Worm (Caenorhabditis elegans) whole organism, L3 larva: ENCODE measurements around the gene maoc-1.

Experiments used
- R02D3.7 ChIP-seq: fragments of 150-350 bp; optimal IDR thresholded peaks from 2 replicates; lab custom pipeline; 2014; ENCODE audit warnings: missing biosample characterization, missing genetic modification characterization
- ZK546.5 ChIP-seq: sonication (generic microtip); optimal IDR thresholded peaks from 2 replicates; lab custom pipeline; 2017; ENCODE audit warnings: missing biosample characterization, missing genetic modification characterization
- aly-2 ChIP-seq: fragments of 150-350 bp; optimal IDR thresholded peaks from 2 replicates; lab custom pipeline; 2014; ENCODE audit warnings: missing biosample characterization, missing genetic modification characterization
- ama-1 ChIP-seq: fragments of 150-350 bp; optimal IDR thresholded peaks from 2 replicates; lab custom pipeline; 2018
- ceh-16 ChIP-seq: sonication (generic microtip); optimal IDR thresholded peaks from 2 replicates; lab custom pipeline; 2017; ENCODE audit warnings: missing biosample characterization, missing genetic modification characterization
- ceh-28 ChIP-seq: fragments of 150-350 bp; optimal IDR thresholded peaks from 2 replicates; lab custom pipeline; 2014; ENCODE audit warnings: missing biosample characterization, missing genetic modification reagents, missing genetic modification characterization
- ceh-82 ChIP-seq: fragments of 150-350 bp; optimal IDR thresholded peaks from 2 replicates; lab custom pipeline; 2014; ENCODE audit warnings: missing biosample characterization, missing genetic modification characterization
- ceh-9 ChIP-seq: sonication (generic microtip); optimal IDR thresholded peaks from 2 replicates; lab custom pipeline; 2018; ENCODE audit warnings: missing biosample characterization, missing genetic modification characterization
- daf-12 ChIP-seq: fragments of 150-350 bp; optimal IDR thresholded peaks from 2 replicates; lab custom pipeline; 2014; ENCODE audit warnings: missing biosample characterization, missing genetic modification reagents, missing genetic modification characterization
- egl-5 ChIP-seq: fragments of 150-350 bp; optimal IDR thresholded peaks from 2 replicates; lab custom pipeline; 2017; ENCODE audit warnings: missing biosample characterization, missing genetic modification reagents, missing genetic modification characterization, inconsistent platforms
- elt-1 ChIP-seq: fragments of 150-350 bp; optimal IDR thresholded peaks from 2 replicates; lab custom pipeline; 2014; ENCODE audit warnings: missing biosample characterization, missing genetic modification characterization
- elt-2 ChIP-seq: sonication (generic microtip); optimal IDR thresholded peaks from 2 replicates; lab custom pipeline; 2016; ENCODE audit warnings: missing genetic modification reagents, mild to moderate bottlenecking, missing genetic modification characterization, missing compliant biosample characterization
- eor-1 ChIP-seq, 2 experiments: fragments of 150-350 bp; optimal IDR thresholded peaks; 2 replicates each; lab custom pipeline; 2014 to 2018; ENCODE audit warnings: missing biosample characterization in 2 of 2, missing genetic modification characterization in 2 of 2
- fkh-10 ChIP-seq: sonication (generic microtip); optimal IDR thresholded peaks from 2 replicates; lab custom pipeline; 2017; ENCODE audit warnings: missing biosample characterization, missing genetic modification reagents, missing genetic modification characterization
- fos-1 ChIP-seq: fragments of 150-350 bp; optimal IDR thresholded peaks from 2 replicates; lab custom pipeline; 2014; ENCODE audit warnings: missing biosample characterization, missing genetic modification characterization
- jun-1 ChIP-seq: fragments of 150-350 bp; optimal IDR thresholded peaks from 2 replicates; lab custom pipeline; 2014; ENCODE audit warnings: missing biosample characterization, missing genetic modification reagents, missing genetic modification characterization
- lin-15B ChIP-seq: fragments of 150-350 bp; optimal IDR thresholded peaks from 2 replicates; lab custom pipeline; 2014; ENCODE audit warnings: missing biosample characterization, missing genetic modification characterization
- lin-39 ChIP-seq: fragments of 150-350 bp; optimal IDR thresholded peaks from 2 replicates; lab custom pipeline; 2018; ENCODE audit warnings: missing biosample characterization, missing genetic modification reagents, missing genetic modification characterization
- mdl-1 ChIP-seq: fragments of 150-350 bp; optimal IDR thresholded peaks from 2 replicates; lab custom pipeline; 2014; ENCODE audit warnings: missing biosample characterization, missing genetic modification characterization
- mml-1 ChIP-seq: fragments of 150-350 bp; sonication (generic microtip); optimal IDR thresholded peaks from 3 replicates; lab custom pipeline; 2014; ENCODE audit warnings: missing biosample characterization, missing genetic modification characterization
- nfya-1 ChIP-seq: sonication (generic microtip); optimal IDR thresholded peaks from 2 replicates; lab custom pipeline; 2017; ENCODE audit warnings: missing genetic modification characterization, mild to moderate bottlenecking, missing compliant biosample characterization, antibody characterized with exemption, moderate library complexity; ENCODE audit not compliant: insufficient read depth
- nhr-11 ChIP-seq: fragments of 150-350 bp; optimal IDR thresholded peaks from 2 replicates; lab custom pipeline; 2014; ENCODE audit warnings: missing biosample characterization, missing genetic modification characterization
- nhr-12 ChIP-seq: fragments of 150-350 bp; optimal IDR thresholded peaks from 2 replicates; lab custom pipeline; 2014; ENCODE audit warnings: missing biosample characterization, missing genetic modification characterization
- nhr-23 ChIP-seq: fragments of 150-350 bp; optimal IDR thresholded peaks from 2 replicates; lab custom pipeline; 2014; ENCODE audit warnings: missing biosample characterization, missing genetic modification reagents, missing genetic modification characterization
- nhr-237 ChIP-seq: fragments of 150-350 bp; optimal IDR thresholded peaks from 2 replicates; lab custom pipeline; 2014; ENCODE audit warnings: missing biosample characterization, missing genetic modification characterization
- nhr-25 ChIP-seq: sonication (generic microtip); optimal IDR thresholded peaks from 2 replicates; lab custom pipeline; 2017; ENCODE audit warnings: missing biosample characterization, missing genetic modification characterization
- nhr-28 ChIP-seq: fragments of 150-350 bp; optimal IDR thresholded peaks from 2 replicates; lab custom pipeline; 2014; ENCODE audit warnings: missing biosample characterization, missing genetic modification characterization
- nhr-67 ChIP-seq: fragments of 150-350 bp; optimal IDR thresholded peaks from 2 replicates; lab custom pipeline; 2014; ENCODE audit warnings: missing biosample characterization, missing genetic modification characterization
- nhr-76 ChIP-seq: fragments of 150-350 bp; sonication (generic microtip); optimal IDR thresholded peaks from 5 replicates; lab custom pipeline; 2014; ENCODE audit warnings: missing biosample characterization, missing genetic modification characterization
- nhr-77 ChIP-seq: fragments of 150-350 bp; optimal IDR thresholded peaks from 2 replicates; lab custom pipeline; 2014; ENCODE audit warnings: missing biosample characterization, missing genetic modification characterization
- pha-4 ChIP-seq: fragments of 150-350 bp; optimal IDR thresholded peaks from 2 replicates; lab custom pipeline; 2014; ENCODE audit warnings: missing biosample characterization, missing genetic modification reagents, missing genetic modification characterization
- pqm-1 ChIP-seq: fragments of 150-350 bp; optimal IDR thresholded peaks from 2 replicates; lab custom pipeline; 2017; ENCODE audit warnings: missing biosample characterization, missing genetic modification characterization, inconsistent platforms
- sea-2 ChIP-seq: fragments of 150-350 bp; sonication (generic microtip); optimal IDR thresholded peaks from 4 replicates; lab custom pipeline; 2014; ENCODE audit warnings: missing biosample characterization, missing genetic modification reagents, missing genetic modification characterization
- skn-1 ChIP-seq: fragments of 150-350 bp; optimal IDR thresholded peaks from 2 replicates; lab custom pipeline; 2014; ENCODE audit warnings: missing biosample characterization, missing genetic modification characterization
- snpc-4 ChIP-seq: fragments of 150-350 bp; optimal IDR thresholded peaks from 2 replicates; lab custom pipeline; 2014; ENCODE audit warnings: missing biosample characterization, missing genetic modification characterization
- tbx-2 ChIP-seq: sonication (generic microtip); optimal IDR thresholded peaks from 2 replicates; lab custom pipeline; 2016; ENCODE audit warnings: mild to moderate bottlenecking, missing genetic modification characterization, missing compliant biosample characterization
- unc-62 ChIP-seq: fragments of 150-350 bp; sonication (generic microtip); optimal IDR thresholded peaks from 4 replicates; lab custom pipeline; 2014; ENCODE audit warnings: missing biosample characterization, missing genetic modification reagents, missing genetic modification characterization
- zag-1 ChIP-seq: fragments of 150-350 bp; optimal IDR thresholded peaks from 2 replicates; lab custom pipeline; 2014; ENCODE audit warnings: missing biosample characterization, missing genetic modification characterization
- ztf-11 ChIP-seq: fragments of 150-350 bp; optimal IDR thresholded peaks from 2 replicates; lab custom pipeline; 2014; ENCODE audit warnings: missing biosample characterization, missing genetic modification characterization

The maoc-1 gene

DNA sequence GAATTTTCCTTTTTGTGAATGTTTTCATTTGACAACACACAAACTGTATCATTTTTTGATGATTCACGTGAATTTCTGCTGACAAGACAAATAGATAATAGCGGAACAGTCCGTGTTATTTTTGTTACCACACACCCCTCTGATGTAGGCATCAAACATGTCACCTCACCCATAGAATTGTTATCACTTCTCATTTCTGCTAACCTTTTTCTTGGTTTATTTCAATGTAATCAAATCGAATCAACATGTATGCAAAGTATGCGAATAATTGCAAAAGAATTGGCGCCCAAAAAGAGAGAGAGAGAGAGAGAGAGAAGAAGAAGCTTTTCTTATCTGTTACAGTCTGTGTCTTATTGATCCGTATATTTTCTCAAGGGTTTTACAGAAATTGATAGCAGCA is 38.7 kb upstream of the maoc-1 start (continued):
- TF ChIP-seq mml-1 (tag; lab: Kevin White, UChicago) (no peak), ceh-28 (tag; lab: Kevin White, UChicago) (peak; percentile 42), nhr-77 (tag; lab: Kevin White, UChicago) (no peak), elt-1 (tag; lab: Kevin White, UChicago) (no peak), skn-1 (tag; lab: Kevin White, UChicago) (no peak)

DNA sequence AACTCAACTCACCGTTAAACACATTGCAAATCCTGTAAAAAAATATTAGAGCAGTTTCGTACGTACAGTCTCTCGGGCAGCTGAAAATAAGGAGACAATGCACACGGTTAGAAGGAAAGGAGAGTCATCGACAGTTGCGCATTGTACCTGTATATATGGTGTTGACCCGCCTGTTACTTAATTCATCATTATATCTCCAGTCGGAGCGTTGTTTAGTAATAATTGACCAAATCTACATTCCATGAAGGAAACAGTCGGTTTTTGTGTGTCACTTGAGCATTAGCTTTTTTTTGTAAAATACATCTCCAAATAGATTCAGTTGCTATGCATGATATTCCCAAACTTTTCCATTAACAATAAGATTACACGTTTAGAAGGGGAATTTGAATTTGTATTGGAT is 34.6 kb upstream of the maoc-1 start, which contains the start of gene C27H5.12:
TSS of gene C27H5.12 (minus strand) at position 101 of the 400 bp plus-strand sequence.
- TF ChIP-seq mml-1 (tag; lab: Kevin White, UChicago) (no peak), nhr-77 (tag; lab: Kevin White, UChicago) (no peak), ama-1 (lab: Kevin White, UChicago) (no peak), nhr-67 (no peak), sea-2 (GFP tag; lab: Kevin White, UChicago) (no peak), zag-1 (no peak), ceh-9 (tag; lab: Kevin White, UChicago) (no peak), aly-2 (tag; lab: Kevin White, UChicago) (no peak), ztf-11 (no peak), nhr-25 (no peak), nhr-76 (tag; lab: Kevin White, UChicago) (no peak), R02D3.7 (tag; lab: Kevin White, UChicago) (no peak), fos-1 (tag; lab: Kevin White, UChicago) (no peak), eor-1 (tag; optimal IDR thresholded peaks at IDR 0.05; lab: Kevin White, UChicago) (no peak)

DNA sequence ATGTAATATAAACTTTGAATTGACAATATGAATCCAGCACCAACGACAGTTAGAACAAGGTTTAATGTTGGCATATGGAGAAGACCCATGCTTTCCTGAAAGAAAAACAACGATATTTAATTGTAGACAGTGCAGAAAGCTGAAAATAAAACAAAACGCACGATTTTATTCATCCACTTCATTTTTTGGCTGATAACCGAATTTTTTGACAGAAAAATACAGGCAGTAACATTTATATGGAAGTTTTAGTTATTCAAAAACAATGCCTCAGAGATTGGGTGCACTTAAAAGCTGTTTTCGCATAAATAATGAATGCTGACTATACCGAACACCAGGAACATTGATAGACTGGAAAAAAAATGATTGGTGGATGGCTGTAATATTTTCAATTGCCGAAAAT is 30.3 kb upstream of the maoc-1 start, which contains the start of gene mfsd-13.2:
TSS of gene mfsd-13.2 (minus strand) at position 101 of the 400 bp plus-strand sequence.
- TF ChIP-seq ceh-82 (no peak), unc-62 (GFP tag; lab: Kevin White, UChicago) (no peak), jun-1 (no peak), mml-1 (tag; lab: Kevin White, UChicago) (no peak), nhr-25 (no peak), ceh-16 (tag; lab: Kevin White, UChicago) (no peak), nhr-28 (tag; lab: Kevin White, UChicago) (no peak), snpc-4 (tag; lab: Kevin White, UChicago) (no peak), R02D3.7 (tag; lab: Kevin White, UChicago) (no peak)

DNA sequence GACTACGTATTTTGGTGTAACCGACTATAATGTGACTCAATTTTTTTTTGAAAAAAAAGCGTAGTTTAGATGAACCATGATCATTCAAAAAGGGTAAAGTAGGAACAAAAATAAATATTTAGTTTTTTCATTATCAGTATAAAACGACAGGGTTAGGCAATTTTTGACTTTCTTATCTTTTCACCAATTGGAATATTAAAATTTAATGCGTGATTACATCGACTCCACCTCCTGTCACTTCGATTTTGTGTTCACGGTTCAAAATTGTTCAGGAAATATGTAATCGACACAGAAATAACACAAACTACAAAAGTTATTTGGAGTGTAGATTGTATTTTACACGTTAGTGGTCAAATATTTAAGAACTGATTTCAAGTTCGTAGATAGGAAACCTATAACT is 29.3 kb upstream of the maoc-1 start:
- TF ChIP-seq nhr-12 (tag; lab: Kevin White, UChicago), result no peak
- TF ChIP-seq lin-39 (tag; lab: Kevin White, UChicago), result no peak
- no peak for TF ChIP-seq nhr-237
- no peak for TF ChIP-seq mdl-1 (tag; lab: Kevin White, UChicago)
- TF ChIP-seq egl-5 (tag; lab: Kevin White, UChicago), result no peak
- TF ChIP-seq nfya-1 (tag; lab: Kevin White, UChicago), result no peak
- peak; percentile 94 for TF ChIP-seq pqm-1 (tag; lab: Kevin White, UChicago)
- TF ChIP-seq unc-62 (GFP tag; lab: Kevin White, UChicago), result no peak
- TF ChIP-seq elt-2 (tag; lab: Kevin White, UChicago), result peak; percentile 93

DNA sequence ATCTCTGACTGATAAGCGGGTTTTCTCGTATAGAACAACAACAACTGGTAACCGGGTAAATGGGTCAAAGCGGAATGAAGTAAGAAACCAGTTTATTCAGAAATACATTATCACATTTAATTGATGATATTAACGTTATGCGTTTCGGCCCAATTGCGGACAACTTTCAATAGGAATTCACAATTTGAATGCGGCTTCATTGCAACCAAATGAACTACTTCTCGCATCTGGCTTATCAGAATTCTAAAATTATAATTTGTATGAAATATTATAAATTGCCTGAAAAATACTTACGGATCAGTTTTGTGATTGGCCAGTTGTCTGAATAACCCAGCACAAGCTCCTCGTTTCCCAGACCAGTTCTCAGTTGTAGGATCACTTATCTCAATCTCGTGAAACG is 27.4 kb upstream of the maoc-1 start, which contains the start of gene col-36:
TSS of gene col-36 (minus strand) at position 101 of the 400 bp plus-strand sequence.
- peak; percentile 50 for TF ChIP-seq nhr-23 (tag; lab: Kevin White, UChicago)
- TF ChIP-seq nhr-76 (tag; lab: Kevin White, UChicago), result no peak

DNA sequence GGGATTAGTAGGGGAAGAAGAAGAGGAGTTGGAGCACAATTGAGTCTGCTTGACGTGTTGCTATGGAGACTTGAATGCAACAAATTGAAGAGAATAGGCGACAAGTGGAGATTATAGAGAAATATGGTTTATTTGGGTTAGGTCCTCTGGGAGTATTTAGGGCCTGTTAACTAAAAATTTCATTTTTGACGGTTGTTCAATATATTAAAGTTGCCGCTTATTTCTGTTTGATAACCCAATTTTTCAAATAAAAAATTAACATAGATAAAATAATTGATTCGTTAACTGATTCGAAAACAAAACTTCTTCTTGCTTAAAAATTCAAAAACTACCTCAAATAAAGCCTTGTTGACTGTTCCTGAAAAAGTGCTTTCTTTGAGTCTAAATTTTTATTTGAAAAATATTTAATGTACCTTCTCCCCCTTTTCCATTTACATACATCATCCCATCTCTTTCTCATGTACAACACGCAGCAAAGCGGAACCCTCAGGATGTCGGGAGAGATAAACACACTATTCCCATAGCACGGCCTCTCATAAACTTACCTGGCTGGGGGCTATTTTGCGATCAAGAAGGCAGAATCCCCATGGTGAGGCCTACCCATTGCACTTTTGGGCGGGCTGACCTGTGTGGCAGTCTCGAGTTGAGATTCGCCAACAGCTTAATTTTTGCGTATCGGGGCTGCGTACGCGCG is 24.6 kb upstream of the maoc-1 start, which contains the start of gene dyf-13:
TSS of gene dyf-13 (minus strand) at position 51 of the 694 bp plus-strand sequence.
- TF ChIP-seq lin-15B (tag; lab: Kevin White, UChicago), result no peak
- no peak for TF ChIP-seq sea-2 (GFP tag; lab: Kevin White, UChicago)
- no peak for TF ChIP-seq egl-5 (tag; lab: Kevin White, UChicago)
- no peak for TF ChIP-seq nhr-67
- no peak for TF ChIP-seq daf-12 (tag; lab: Kevin White, UChicago)
- TF ChIP-seq ZK546.5 (tag; lab: Kevin White, UChicago), result no peak
- no peak for TF ChIP-seq ceh-28 (tag; lab: Kevin White, UChicago)
- no peak for TF ChIP-seq mml-1 (tag; lab: Kevin White, UChicago)
- no peak for TF ChIP-seq zag-1
- TF ChIP-seq nhr-12 (tag; lab: Kevin White, UChicago), result no peak
- TF ChIP-seq pqm-1 (tag; lab: Kevin White, UChicago), result no peak
- TF ChIP-seq nhr-76 (tag; lab: Kevin White, UChicago), result no peak
- TF ChIP-seq nhr-11 (tag; lab: Kevin White, UChicago), result no peak
- no peak for TF ChIP-seq fkh-10 (GFP tag; lab: Kevin White, UChicago)
- TF ChIP-seq R02D3.7 (tag; lab: Kevin White, UChicago), result no peak
- no peak for TF ChIP-seq nhr-28 (tag; lab: Kevin White, UChicago)
- TF ChIP-seq nhr-23 (tag; lab: Kevin White, UChicago), result no peak
- no peak for TF ChIP-seq pha-4
- no peak for TF ChIP-seq tbx-2
